Worm (Caenorhabditis elegans) whole organism, young adult: ENCODE results near the gene nspe-6.

ENCODE experiments used
- B0019.2 ChIP-seq: fragments of 200-800 bp; sonication (Bioruptor generic); conservative IDR thresholded peaks from 2 replicates; pipeline ENCODE4 v1.3.6; 2022; ENCODE audit warnings: missing genetic modification reagents, missing genetic modification characterization, missing compliant biosample characterization
- F23B12.7 ChIP-seq: sonication (generic microtip); optimal IDR thresholded peaks from 2 replicates; lab custom pipeline; 2017; ENCODE audit warnings: missing genetic modification characterization, mild to moderate bottlenecking, missing compliant biosample characterization, antibody characterized with exemption, moderate library complexity; ENCODE audit not compliant: insufficient read depth
- F49E8.2 ChIP-seq: sonication (generic microtip); optimal IDR thresholded peaks from 3 replicates; lab custom pipeline; 2017; ENCODE audit warnings: missing genetic modification characterization, mild to moderate bottlenecking, missing compliant biosample characterization, antibody characterized with exemption, moderate library complexity; ENCODE audit not compliant: insufficient read depth
- F55B11.4 ChIP-seq: sonication (generic microtip); optimal IDR thresholded peaks from 2 replicates; lab custom pipeline; 2016; ENCODE audit warnings: missing compliant biosample characterization, missing genetic modification characterization, borderline replicate concordance; ENCODE audit not compliant: insufficient read depth
- Y56A3A.18 ChIP-seq: fragments of 200-800 bp; sonication (Bioruptor generic); IDR thresholded peaks from 2 replicates; pipeline ENCODE4 v1.3.6; 2022; ENCODE audit warnings: missing genetic modification reagents, missing genetic modification characterization, missing compliant biosample characterization
- ZK185.1 ChIP-seq: sonication (generic microtip); optimal IDR thresholded peaks from 2 replicates; lab custom pipeline; 2016; ENCODE audit warnings: mild to moderate bottlenecking, missing genetic modification characterization, missing compliant biosample characterization; ENCODE audit not compliant: poor library complexity, severe bottlenecking
- aptf-3 ChIP-seq: fragments of 200-800 bp; sonication (Bioruptor generic); IDR thresholded peaks from 2 replicates; pipeline ENCODE4 v1.3.6; 2022; ENCODE audit warnings: missing genetic modification characterization, missing compliant biosample characterization
- attf-6 ChIP-seq: fragments of 200-800 bp; sonication (Bioruptor generic); IDR thresholded peaks from 2 replicates; pipeline ENCODE4 v1.3.6; 2022; ENCODE audit warnings: missing genetic modification reagents, missing genetic modification characterization, missing compliant biosample characterization
- ceh-100 ChIP-seq: fragments of 200-800 bp; sonication (Bioruptor generic); IDR thresholded peaks from 2 replicates; pipeline ENCODE4 v1.3.6; 2022; ENCODE audit warnings: missing genetic modification reagents, missing genetic modification characterization, missing compliant biosample characterization
- ceh-27 ChIP-seq: fragments of 200-800 bp; sonication (Bioruptor generic); optimal IDR thresholded peaks from 2 replicates; lab custom pipeline; 2018; ENCODE audit warnings: mild to moderate bottlenecking, missing genetic modification characterization, moderate library complexity, missing compliant biosample characterization
- ceh-79 ChIP-seq: sonication (generic microtip); optimal IDR thresholded peaks from 2 replicates; lab custom pipeline; 2017; ENCODE audit warnings: mild to moderate bottlenecking, missing genetic modification characterization, missing compliant biosample characterization
- chd-7 ChIP-seq: sonication (generic microtip); optimal IDR thresholded peaks from 2 replicates; lab custom pipeline; 2016; ENCODE audit warnings: mild to moderate bottlenecking, missing genetic modification characterization, moderate library complexity, missing compliant biosample characterization
- die-1 ChIP-seq: sonication (generic microtip); optimal IDR thresholded peaks from 2 replicates; lab custom pipeline; 2016; ENCODE audit warnings: missing genotype, mild to moderate bottlenecking, missing genetic modification characterization, missing compliant biosample characterization
- efl-1 ChIP-seq: fragments of 150-350 bp; optimal IDR thresholded peaks from 2 replicates; lab custom pipeline; 2014; ENCODE audit warnings: missing biosample characterization, missing genetic modification reagents, missing genetic modification characterization
- egl-18 ChIP-seq: fragments of 200-800 bp; sonication (Bioruptor generic); IDR thresholded peaks from 2 replicates; pipeline ENCODE4 v1.3.6; 2022; ENCODE audit warnings: missing genetic modification reagents, missing genetic modification characterization, missing compliant biosample characterization
- egl-44 ChIP-seq: fragments of 200-800 bp; sonication (Bioruptor generic); IDR thresholded peaks from 2 replicates; pipeline ENCODE4 v1.3.6; 2022; ENCODE audit warnings: missing genetic modification reagents, missing genetic modification characterization, missing compliant biosample characterization
- let-607 ChIP-seq, 2 experiments: fragments of 200-800 bp in 1 of 2; sonication (Bioruptor generic) in 1 of 2; sonication (generic microtip) in 1 of 2; optimal IDR thresholded peaks; 2 replicates each; lab custom pipeline; 2016 to 2018; ENCODE audit warnings: mild to moderate bottlenecking in 2 of 2, missing compliant biosample characterization in 2 of 2, missing genetic modification characterization in 2 of 2, moderate library complexity in 2 of 2, missing genotype in 1 of 2
- lin-54 ChIP-seq: fragments of 200-800 bp; sonication (Bioruptor generic); optimal IDR thresholded peaks from 2 replicates; lab custom pipeline; 2018; ENCODE audit warnings: mild to moderate bottlenecking, missing genetic modification characterization, missing compliant biosample characterization
- lsy-27 ChIP-seq: sonication (generic microtip); optimal IDR thresholded peaks from 2 replicates; lab custom pipeline; 2017; ENCODE audit warnings: missing genetic modification characterization, mild to moderate bottlenecking, missing compliant biosample characterization, antibody characterized with exemption, missing genotype, borderline replicate concordance; ENCODE audit not compliant: insufficient read depth
- mcd-1 ChIP-seq: fragments of 200-800 bp; sonication (Bioruptor generic); IDR thresholded peaks from 2 replicates; pipeline ENCODE4 v1.3.6; 2022; ENCODE audit warnings: missing genetic modification reagents, missing genetic modification characterization, missing compliant biosample characterization
- nhr-120 ChIP-seq: fragments of 200-800 bp; sonication (Bioruptor generic); IDR thresholded peaks from 2 replicates; pipeline ENCODE4 v1.3.6; 2022; ENCODE audit warnings: missing genetic modification characterization, missing compliant biosample characterization
- rec-8 ChIP-seq, 2 experiments: sonication (generic microtip); optimal IDR thresholded peaks; 2 replicates each; lab custom pipeline; 2016; ENCODE audit warnings: mild to moderate bottlenecking in 2 of 2, missing genetic modification characterization in 2 of 2, missing genetic modification reagents in 2 of 2, missing genotype in 2 of 2, missing biosample characterization in 1 of 2, missing compliant biosample characterization in 1 of 2, moderate library complexity in 1 of 2
- rpc-1 ChIP-seq, 2 experiments: fragments of 150-350 bp in 1 of 2; sonication (generic microtip) in 1 of 2; optimal IDR thresholded peaks; 2 replicates each; lab custom pipeline; 2014 to 2018; ENCODE audit warnings: missing biosample characterization in 1 of 2, missing genetic modification characterization in 1 of 2, missing genetic modification reagents in 1 of 2, missing genotype in 1 of 2
- sdz-38 ChIP-seq: sonication (generic microtip); optimal IDR thresholded peaks from 2 replicates; lab custom pipeline; 2016; ENCODE audit warnings: missing genotype, missing genetic modification characterization, missing compliant biosample characterization
- sptf-2 ChIP-seq: fragments of 200-800 bp; sonication (Bioruptor generic); optimal IDR thresholded peaks from 2 replicates; lab custom pipeline; 2018; ENCODE audit warnings: mild to moderate bottlenecking, missing genetic modification characterization, missing compliant biosample characterization
- tbp1 ChIP-seq: fragments of 200-800 bp; sonication (Bioruptor generic); optimal IDR thresholded peaks from 2 replicates; lab custom pipeline; 2018; ENCODE audit warnings: mild to moderate bottlenecking, missing genetic modification characterization, missing compliant biosample characterization
- xnd-1 ChIP-seq: sonication (generic microtip); optimal IDR thresholded peaks from 2 replicates; lab custom pipeline; 2016; ENCODE audit warnings: missing genotype, missing genetic modification reagents, missing genetic modification characterization, missing compliant biosample characterization
- zfh-2 ChIP-seq: fragments of 200-800 bp; sonication (Bioruptor generic); conservative IDR thresholded peaks from 2 replicates; pipeline ENCODE4 v1.3.6; 2022; ENCODE audit warnings: missing genetic modification reagents, missing genetic modification characterization, missing compliant biosample characterization
- ztf-18 ChIP-seq: sonication (generic microtip); optimal IDR thresholded peaks from 2 replicates; lab custom pipeline; 2016; ENCODE audit warnings: missing genotype, mild to moderate bottlenecking, missing genetic modification characterization, missing compliant biosample characterization
- ztf-28 ChIP-seq: fragments of 200-800 bp; sonication (Bioruptor generic); IDR thresholded peaks from 2 replicates; pipeline ENCODE4 v1.3.6; 2022; ENCODE audit warnings: missing genetic modification reagents, missing genetic modification characterization, missing compliant biosample characterization

The nspe-6 gene

ce11 chrII:12622843-12623242 lies 6.9 kb upstream of the nspe-6 start:
- TF ChIP-seq Y56A3A.18 (GFP tag; lab: Robert Waterston, UW) (no peak), F55B11.4 (tag; lab: Kevin White, UChicago) (no peak), ceh-79 (tag; lab: Kevin White, UChicago) (no peak), efl-1 (GFP tag; lab: Kevin White, UChicago) (no peak), chd-7 (tag; lab: Kevin White, UChicago) (no peak), egl-44 (GFP tag; lab: Robert Waterston, UW) (no peak), rec-8 (tag; optimal IDR thresholded peaks at IDR 0.05; lab: Kevin White, UChicago) (no peak), die-1 (no peak), attf-6 (GFP tag; lab: Robert Waterston, UW) (no peak), B0019.2 (GFP tag; lab: Robert Waterston, UW) (no peak), ceh-27 (no peak), mcd-1 (GFP tag; lab: Robert Waterston, UW) (no peak), ztf-18 (tag; lab: Kevin White, UChicago) (no peak), lsy-27 (tag; lab: Kevin White, UChicago) (no peak), tbp1 (no peak), egl-18 (GFP tag; lab: Robert Waterston, UW) (no peak)

ce11 chrII:12621908-12622566 lies 6.1 kb upstream of the nspe-6 start, which contains the start of gene nspe-8:
TSS of gene nspe-8 (minus strand) at chrII:12621958.
- TF ChIP-seq aptf-3: no peak

DNA sequence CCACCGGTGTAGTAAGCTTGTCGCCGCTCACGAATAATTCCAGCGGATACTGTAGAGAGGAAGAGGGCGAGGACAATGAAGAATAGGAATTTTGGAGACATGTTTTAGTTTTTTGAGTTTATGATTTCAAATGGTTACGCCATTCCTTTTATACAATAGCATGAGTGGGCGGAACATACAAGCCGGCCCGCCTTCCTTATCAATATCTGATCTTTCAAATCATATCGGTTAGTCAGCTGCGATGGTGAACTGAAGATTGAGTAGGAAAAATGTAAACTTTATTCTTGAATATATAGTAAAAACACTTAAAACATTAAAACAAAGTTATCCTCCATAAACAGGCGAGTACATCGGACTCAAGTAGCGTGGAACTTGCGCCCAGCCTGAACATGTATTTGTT lies 4.8 kb upstream of the nspe-6 start, which contains the start of gene nspe-1:
nspe-1 (minus strand) TSS at position 101 of the 400 bp plus-strand sequence.
- TF ChIP-seq let-607 (tag; optimal IDR thresholded peaks at IDR 0.05; lab: Kevin White, UChicago) (no peak), nhr-120 (GFP tag; lab: Robert Waterston, UW) (no peak), ZK185.1 (no peak), lin-54 (GFP tag; lab: Kevin White, UChicago) (no peak), F23B12.7 (tag; lab: Kevin White, UChicago) (no peak), rpc-1 (optimal IDR thresholded peaks at IDR 0.05; lab: Kevin White, UChicago) (no peak), rpc-1 (tag; optimal IDR thresholded peaks at IDR 0.05; lab: Kevin White, UChicago) (no peak), xnd-1 (tag; lab: Kevin White, UChicago) (no peak)

ce11 chrII:12619288-12619687 lies 3.3 kb upstream of the nspe-6 start, which contains the start of gene nspe-2:
TSS of gene nspe-2 (minus strand) at chrII:12619388.
- no peak for TF ChIP-seq sptf-2 (GFP tag; lab: Kevin White, UChicago)
- TF ChIP-seq F55B11.4 (tag; lab: Kevin White, UChicago): no peak
- TF ChIP-seq F49E8.2: no peak
- TF ChIP-seq zfh-2 (GFP tag; lab: Robert Waterston, UW): no peak
- no peak for TF ChIP-seq ceh-100 (GFP tag; lab: Robert Waterston, UW)
- TF ChIP-seq ztf-28 (GFP tag; lab: Robert Waterston, UW): no peak
- TF ChIP-seq ZK185.1: no peak
- no peak for TF ChIP-seq sdz-38 (tag; lab: Kevin White, UChicago)
- TF ChIP-seq, all 124 proteins: peak for 0
